Worm (Caenorhabditis elegans) whole organism, L1 larva: ENCODE results near the gene pdfr-1.
A peak's percentile ranks its signal among the peaks of the same experiment; 100 is the strongest.

Experiments used
- C04F5.9 ChIP-seq: sonication (generic microtip); optimal IDR thresholded peaks from 2 replicates; lab custom pipeline; 2016; ENCODE audit warnings: missing genetic modification characterization, missing compliant biosample characterization
- C16A3.4 ChIP-seq: fragments of 150-350 bp; optimal IDR thresholded peaks from 2 replicates; lab custom pipeline; 2014; ENCODE audit warnings: missing biosample characterization, missing genetic modification characterization
- Y116A8C.19 ChIP-seq: sonication (generic microtip); optimal IDR thresholded peaks from 2 replicates; lab custom pipeline; 2016; ENCODE audit warnings: missing compliant biosample characterization, missing genetic modification characterization, borderline replicate concordance
- aha-1 ChIP-seq: fragments of 150-350 bp; optimal IDR thresholded peaks from 2 replicates; lab custom pipeline; 2014; ENCODE audit warnings: missing biosample characterization, missing genetic modification characterization
- aly-2 ChIP-seq: fragments of 150-350 bp; optimal IDR thresholded peaks from 2 replicates; lab custom pipeline; 2014; ENCODE audit warnings: missing biosample characterization, missing genetic modification characterization
- ama-1 ChIP-seq: fragments of 150-350 bp; optimal IDR thresholded peaks from 2 replicates; lab custom pipeline; 2014
- blmp-1 ChIP-seq: fragments of 150-350 bp; optimal IDR thresholded peaks from 2 replicates; lab custom pipeline; 2014; ENCODE audit warnings: missing biosample characterization, missing genetic modification characterization
- ceh-63 ChIP-seq: fragments of 200-800 bp; sonication (Bioruptor generic); optimal IDR thresholded peaks from 2 replicates; lab custom pipeline; 2018; ENCODE audit warnings: mild to moderate bottlenecking, missing genetic modification characterization, missing compliant biosample characterization
- ceh-8 ChIP-seq: fragments of 200-800 bp; sonication (Bioruptor generic); optimal IDR thresholded peaks from 2 replicates; lab custom pipeline; 2018; ENCODE audit warnings: mild to moderate bottlenecking, missing genetic modification characterization, moderate library complexity, missing compliant biosample characterization
- ceh-82 ChIP-seq, 3 experiments: fragments of 150-350 bp in 1 of 3; sonication (generic microtip) in 2 of 3; optimal IDR thresholded peaks; 2 replicates each; lab custom pipeline; 2014 to 2017; ENCODE audit warnings: missing biosample characterization in 3 of 3, missing genetic modification characterization in 3 of 3
- ceh-88 ChIP-seq: fragments of 200-800 bp; sonication (Bioruptor generic); IDR thresholded peaks from 2 replicates; pipeline ENCODE4 v1.3.6; 2022; ENCODE audit warnings: missing genetic modification characterization, missing compliant biosample characterization
- ces-1 ChIP-seq: fragments of 150-350 bp; optimal IDR thresholded peaks from 2 replicates; lab custom pipeline; 2014; ENCODE audit warnings: missing biosample characterization, missing genetic modification reagents, missing genetic modification characterization
- dpl-1 ChIP-seq, 3 experiments: fragments of 150-350 bp in 2 of 3; sonication (generic microtip) in 1 of 3; optimal IDR thresholded peaks; 2 replicates each; lab custom pipeline; 2014 to 2017; ENCODE audit warnings: missing biosample characterization in 3 of 3, missing genetic modification characterization in 3 of 3, missing genetic modification reagents in 3 of 3
- egl-27 ChIP-seq, 2 experiments: fragments of 150-350 bp in 1 of 2; sonication (generic microtip); optimal IDR thresholded peaks; 3 replicates each; lab custom pipeline; 2017 to 2018; ENCODE audit warnings: missing biosample characterization in 2 of 2, missing genetic modification characterization in 2 of 2, missing genetic modification reagents in 2 of 2
- elt-3 ChIP-seq, 6 experiments: fragments of 150-350 bp in 1 of 6; sonication (generic microtip); optimal IDR thresholded peaks; 2 replicates each; lab custom pipeline; 2017 to 2018; ENCODE audit warnings: missing biosample characterization in 6 of 6, missing genetic modification characterization in 6 of 6, inconsistent platforms in 1 of 6
- ets-5 ChIP-seq: fragments of 200-800 bp; sonication (Bioruptor generic); IDR thresholded peaks from 2 replicates; pipeline ENCODE4 v1.3.6; 2022; ENCODE audit warnings: missing genetic modification characterization, missing compliant biosample characterization
- fkh-10 ChIP-seq: sonication (generic microtip); optimal IDR thresholded peaks from 2 replicates; lab custom pipeline; 2017; ENCODE audit warnings: missing biosample characterization, missing genetic modification reagents, missing genetic modification characterization
- fos-1 ChIP-seq: fragments of 150-350 bp; optimal IDR thresholded peaks from 2 replicates; lab custom pipeline; 2014; ENCODE audit warnings: missing biosample characterization, missing genetic modification characterization
- hpl-2 ChIP-seq: fragments of 150-350 bp; optimal IDR thresholded peaks from 2 replicates; lab custom pipeline; 2014; ENCODE audit warnings: missing biosample characterization, missing genetic modification reagents, missing genetic modification characterization
- jun-1 ChIP-seq: fragments of 150-350 bp; optimal IDR thresholded peaks from 2 replicates; lab custom pipeline; 2014; ENCODE audit warnings: missing biosample characterization, missing genetic modification reagents, missing genetic modification characterization
- lin-13 ChIP-seq: fragments of 150-350 bp; optimal IDR thresholded peaks from 2 replicates; lab custom pipeline; 2014; ENCODE audit warnings: missing biosample characterization, missing genetic modification reagents, missing genetic modification characterization
- lin-15B ChIP-seq: fragments of 150-350 bp; sonication (generic microtip); optimal IDR thresholded peaks from 3 replicates; lab custom pipeline; 2014; ENCODE audit warnings: missing biosample characterization, missing genetic modification characterization
- lin-39 ChIP-seq: fragments of 150-350 bp; optimal IDR thresholded peaks from 2 replicates; lab custom pipeline; 2014; ENCODE audit warnings: missing biosample characterization, missing genetic modification reagents, missing genetic modification characterization
- lir-3 ChIP-seq: sonication (generic microtip); optimal IDR thresholded peaks from 2 replicates; lab custom pipeline; 2016; ENCODE audit warnings: mild to moderate bottlenecking, missing genetic modification characterization, moderate library complexity, missing compliant biosample characterization; ENCODE audit not compliant: poor library complexity
- mab-9 ChIP-seq: fragments of 200-800 bp; sonication (Bioruptor generic); IDR thresholded peaks from 2 replicates; pipeline ENCODE4 v1.3.6; 2022; ENCODE audit warnings: missing genetic modification reagents, missing genetic modification characterization, missing compliant biosample characterization
- mep-1 ChIP-seq: fragments of 150-350 bp; optimal IDR thresholded peaks from 2 replicates; lab custom pipeline; 2014; ENCODE audit warnings: missing biosample characterization, missing genetic modification characterization
- nhr-11 ChIP-seq: fragments of 150-350 bp; optimal IDR thresholded peaks from 2 replicates; lab custom pipeline; 2014; ENCODE audit warnings: missing biosample characterization, missing genetic modification characterization
- nhr-20 ChIP-seq: sonication (generic microtip); optimal IDR thresholded peaks from 2 replicates; lab custom pipeline; 2016; ENCODE audit warnings: mild to moderate bottlenecking, missing genetic modification characterization, missing compliant biosample characterization
- nhr-237 ChIP-seq: fragments of 150-350 bp; optimal IDR thresholded peaks from 2 replicates; lab custom pipeline; 2014; ENCODE audit warnings: missing biosample characterization, missing genetic modification characterization
- nhr-28 ChIP-seq: fragments of 150-350 bp; optimal IDR thresholded peaks from 2 replicates; lab custom pipeline; 2014; ENCODE audit warnings: missing biosample characterization, missing genetic modification characterization
- nhr-47 ChIP-seq: sonication (generic microtip); optimal IDR thresholded peaks from 2 replicates; lab custom pipeline; 2016; ENCODE audit warnings: mild to moderate bottlenecking, missing genetic modification characterization, moderate library complexity, missing compliant biosample characterization
- nhr-71 ChIP-seq: sonication (generic microtip); optimal IDR thresholded peaks from 2 replicates; lab custom pipeline; 2016; ENCODE audit warnings: mild to moderate bottlenecking, missing genetic modification characterization, moderate library complexity, missing compliant biosample characterization
- nhr-76 ChIP-seq: sonication (generic microtip); optimal IDR thresholded peaks from 2 replicates; lab custom pipeline; 2017; ENCODE audit warnings: missing biosample characterization, missing genetic modification characterization
- nhr-85 ChIP-seq: sonication (generic microtip); peaks from one replicate; lab custom pipeline; 2016; ENCODE audit warnings: missing genetic modification characterization, inconsistent platforms, missing compliant biosample characterization
- nhr-90 ChIP-seq: sonication (generic microtip); optimal IDR thresholded peaks from 2 replicates; lab custom pipeline; 2016; ENCODE audit warnings: mild to moderate bottlenecking, missing genetic modification characterization, missing compliant biosample characterization; ENCODE audit not compliant: poor library complexity
- pax-3 ChIP-seq: fragments of 200-800 bp; sonication (Bioruptor generic); optimal IDR thresholded peaks from 2 replicates; lab custom pipeline; 2018; ENCODE audit warnings: mild to moderate bottlenecking, missing genetic modification characterization, moderate library complexity, missing compliant biosample characterization
- pqm-1 ChIP-seq: sonication (generic microtip); optimal IDR thresholded peaks from 3 replicates; lab custom pipeline; 2017; ENCODE audit warnings: missing biosample characterization, missing genetic modification characterization
- skn-1 ChIP-seq: fragments of 150-350 bp; optimal IDR thresholded peaks from 2 replicates; lab custom pipeline; 2014; ENCODE audit warnings: missing biosample characterization, missing genetic modification characterization
- snu-23 ChIP-seq: sonication (generic microtip); optimal IDR thresholded peaks from 2 replicates; lab custom pipeline; 2016; ENCODE audit warnings: missing genetic modification characterization, missing compliant biosample characterization
- sox-4 ChIP-seq: sonication (generic microtip); optimal IDR thresholded peaks from 2 replicates; lab custom pipeline; 2016; ENCODE audit warnings: missing genetic modification characterization, missing compliant biosample characterization
- sptf-1 ChIP-seq: fragments of 150-350 bp; optimal IDR thresholded peaks from 2 replicates; lab custom pipeline; 2014; ENCODE audit warnings: missing biosample characterization, missing genetic modification characterization
- swsn-7 ChIP-seq: sonication (generic microtip); optimal IDR thresholded peaks from 2 replicates; lab custom pipeline; 2016; ENCODE audit warnings: missing genetic modification characterization, missing compliant biosample characterization
- tbx-2 ChIP-seq: sonication (generic microtip); optimal IDR thresholded peaks from 2 replicates; lab custom pipeline; 2016; ENCODE audit warnings: missing genetic modification characterization, missing compliant biosample characterization
- tlp-1 ChIP-seq: fragments of 150-350 bp; optimal IDR thresholded peaks from 2 replicates; lab custom pipeline; 2014; ENCODE audit warnings: missing biosample characterization, missing genetic modification characterization
- unc-130 ChIP-seq: fragments of 150-350 bp; optimal IDR thresholded peaks from 2 replicates; lab custom pipeline; 2017; ENCODE audit warnings: missing biosample characterization, missing genetic modification characterization, inconsistent platforms
- unc-30 ChIP-seq: sonication (generic microtip); optimal IDR thresholded peaks from 2 replicates; lab custom pipeline; 2017; ENCODE audit warnings: missing biosample characterization, missing genetic modification characterization
- unc-62 ChIP-seq: fragments of 150-350 bp; optimal IDR thresholded peaks from 2 replicates; lab custom pipeline; 2014; ENCODE audit warnings: missing biosample characterization, missing genetic modification reagents, missing genetic modification characterization
- unc-86 ChIP-seq: sonication (generic microtip); optimal IDR thresholded peaks from 2 replicates; lab custom pipeline; 2016; ENCODE audit warnings: missing genetic modification characterization, missing compliant biosample characterization
- unc-98 ChIP-seq: fragments of 200-800 bp; sonication (Bioruptor generic); IDR thresholded peaks from 2 replicates; pipeline ENCODE4 v1.3.6; 2022; ENCODE audit warnings: missing genetic modification characterization, missing compliant biosample characterization
- vab-15 ChIP-seq: sonication (generic microtip); optimal IDR thresholded peaks from 2 replicates; lab custom pipeline; 2017; ENCODE audit warnings: missing genotype, mild to moderate bottlenecking, missing genetic modification characterization, missing compliant biosample characterization
- xbp-1 ChIP-seq: sonication (generic microtip); optimal IDR thresholded peaks from 2 replicates; lab custom pipeline; 2016; ENCODE audit warnings: missing genetic modification characterization, missing compliant biosample characterization
- zag-1 ChIP-seq: fragments of 150-350 bp; optimal IDR thresholded peaks from 2 replicates; lab custom pipeline; 2014; ENCODE audit warnings: missing biosample characterization, missing genetic modification characterization
- ztf-11 ChIP-seq, 2 experiments: sonication (generic microtip); optimal IDR thresholded peaks; 2 replicates each; lab custom pipeline; 2016 to 2017; ENCODE audit warnings: missing genetic modification characterization in 2 of 2, missing biosample characterization in 1 of 2, missing compliant biosample characterization in 1 of 2

pdfr-1 gene

DNA sequence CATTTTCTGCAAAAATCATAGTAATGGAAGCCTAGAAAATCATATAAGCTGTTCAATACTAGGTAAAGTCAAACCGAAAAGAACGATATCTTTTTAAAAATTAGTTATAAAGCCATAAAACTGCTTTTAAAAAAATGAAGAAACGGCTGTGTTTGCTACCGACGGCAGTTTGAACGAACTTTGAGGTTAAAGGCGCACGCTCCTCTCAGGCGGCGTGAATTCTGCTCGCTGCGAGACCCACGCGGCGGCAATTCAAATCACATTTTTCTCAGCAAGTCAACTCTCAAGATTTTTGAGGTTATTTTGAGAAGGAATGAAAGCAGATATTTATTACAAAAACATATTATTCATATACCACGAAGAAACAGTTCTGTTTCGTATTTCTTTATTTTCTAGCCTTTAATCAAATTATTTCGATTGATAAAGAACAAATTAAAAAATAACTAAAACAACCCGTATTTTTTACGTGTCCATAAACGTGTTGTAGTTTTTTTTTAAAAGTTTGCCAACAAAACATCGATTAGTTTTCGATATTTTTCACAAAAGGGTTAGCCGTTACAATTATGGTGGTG lies 43.7 kb downstream of the pdfr-1 start, which contains the start of the genes mdh-2 and F20H11.4:
Gene mdh-2 (minus strand): TSS at position 6 of the 572 bp plus-strand sequence.
Gene F20H11.4 (plus strand): TSS at position 522 of the 572 bp plus-strand sequence.
- TF ChIP-seq snu-23 (GFP tag; lab: Kevin White, UChicago) (peak; percentile 91), aha-1 (tag; lab: Kevin White, UChicago) (no peak), nhr-28 (no peak), ama-1 (lab: Kevin White, UChicago) (no peak), nhr-85 (peak; percentile 92), nhr-47 (tag; lab: Kevin White, UChicago) (peak; percentile 87), Y116A8C.19 (tag; lab: Kevin White, UChicago) (no peak), unc-98 (no peak), lin-15B (tag; lab: Kevin White, UChicago) (peak; percentile 76), sox-4 (tag; lab: Kevin White, UChicago) (peak; percentile 31), nhr-20 (peak; percentile 87), zag-1 (tag; lab: Kevin White, UChicago) (no peak), pax-3 (peak; percentile 9), egl-27 (tag; optimal IDR thresholded peaks at IDR 0.05; lab: Kevin White, UChicago) (no peak), fkh-10 (GFP tag; lab: Kevin White, UChicago) (no peak), elt-3 (tag; optimal IDR thresholded peaks at IDR 0.05; lab: Kevin White, UChicago) (peak in 2 of 6 experiments; percentile 65 to 78), C16A3.4 (peak; percentile 86), unc-86 (peak; percentile 63), ceh-88 (GFP tag; lab: Robert Waterston, UW) (no peak; the same call in 1 of the 2 replicates), lin-39 (no peak), pqm-1 (tag; lab: Kevin White, UChicago) (no peak), nhr-11 (tag; lab: Kevin White, UChicago) (no peak), mep-1 (tag; lab: Kevin White, UChicago) (peak; percentile 84), vab-15 (tag; lab: Kevin White, UChicago) (no peak), unc-130 (tag; lab: Kevin White, UChicago) (peak; percentile 57), tlp-1 (no peak), skn-1 (tag; lab: Kevin White, UChicago) (peak; percentile 88), ceh-8 (GFP tag; lab: Kevin White, UChicago) (no peak), swsn-7 (tag; lab: Kevin White, UChicago) (peak; percentile 82), lin-13 (GFP tag; lab: Kevin White, UChicago) (peak; percentile 80), ztf-11 (tag; optimal IDR thresholded peaks at IDR 0.05; lab: Kevin White, UChicago) (no peak), dpl-1 (GFP tag; optimal IDR thresholded peaks at IDR 0.05; lab: Kevin White, UChicago) (peak; percentile 95 to 97 (median 95)), tbx-2 (tag; lab: Kevin White, UChicago) (peak; percentile 87), ets-5 (GFP tag; lab: Robert Waterston, UW) (no peak), hpl-2 (GFP tag; lab: Kevin White, UChicago) (peak; percentile 23), nhr-76 (tag; lab: Kevin White, UChicago) (no peak), C04F5.9 (no peak), aly-2 (tag; lab: Kevin White, UChicago) (peak; percentile 28), jun-1 (tag; lab: Kevin White, UChicago) (peak; percentile 63), xbp-1 (tag; lab: Kevin White, UChicago) (peak; percentile 86), fos-1 (tag; lab: Kevin White, UChicago) (no peak), ces-1 (no peak), nhr-71 (tag; lab: Kevin White, UChicago) (peak; percentile 91), unc-62 (GFP tag; lab: Kevin White, UChicago) (no peak), unc-30 (no peak), sptf-1 (tag; lab: Kevin White, UChicago) (no peak), blmp-1 (peak; percentile 67), nhr-237 (tag; lab: Kevin White, UChicago) (peak; percentile 59), ceh-82 (tag; optimal IDR thresholded peaks at IDR 0.05; lab: Kevin White, UChicago) (peak; percentile 64 to 90 (median 78)), mab-9 (GFP tag; lab: Robert Waterston, UW) (no peak), lir-3 (tag; lab: Kevin White, UChicago) (peak; percentile 68), ceh-63 (GFP tag; lab: Kevin White, UChicago) (no peak), nhr-90 (tag; lab: Kevin White, UChicago) (peak; percentile 82)
